Fruit fly (Drosophila melanogaster) whole organism, pupa: ENCODE data around the gene Yif1.

ENCODE experiments used
- CG10348 ChIP-seq: fragments of 200-800 bp; sonication (Bioruptor generic); IDR thresholded peaks from 2 replicates; pipeline ENCODE4 v1.3.6; 2022; ENCODE audit warnings: missing biosample characterization, missing genetic modification characterization
- CG12605 ChIP-seq: fragments of 200-800 bp; sonication (Bioruptor generic); IDR thresholded peaks from 2 replicates; pipeline ENCODE4 v1.3.6; 2022; ENCODE audit warnings: missing biosample characterization, missing genetic modification characterization
- CG15710 ChIP-seq: fragments of 200-800 bp; sonication (Bioruptor generic); optimal IDR thresholded peaks from 2 replicates; lab custom pipeline; 2018; ENCODE audit warnings: missing biosample characterization, mild to moderate bottlenecking, missing genetic modification characterization, moderate library complexity
- CG17806 ChIP-seq: fragments of 200-800 bp; sonication (Bioruptor generic); optimal IDR thresholded peaks from 2 replicates; lab custom pipeline; 2018; ENCODE audit warnings: missing biosample characterization, mild to moderate bottlenecking, missing genetic modification characterization, moderate library complexity
- CG32121 ChIP-seq: fragments of 200-800 bp; sonication (Bioruptor generic); IDR thresholded peaks from 2 replicates; pipeline ENCODE4 v1.3.6; 2022; ENCODE audit warnings: missing biosample characterization, missing genetic modification characterization
- CG34367 ChIP-seq: fragments of 200-800 bp; sonication (Bioruptor generic); optimal IDR thresholded peaks from 2 replicates; lab custom pipeline; 2018; ENCODE audit warnings: missing biosample characterization, mild to moderate bottlenecking, missing genetic modification characterization
- CG8301 ChIP-seq: fragments of 200-800 bp; sonication (Bioruptor generic); optimal IDR thresholded peaks from 2 replicates; lab custom pipeline; 2018; ENCODE audit warnings: missing biosample characterization, mild to moderate bottlenecking, missing genetic modification characterization
- EcR ChIP-seq: fragments of 200-800 bp; sonication (Bioruptor generic); optimal IDR thresholded peaks from 3 replicates; lab custom pipeline; 2019; ENCODE audit warnings: missing biosample characterization, missing genetic modification characterization, mild to moderate bottlenecking, moderate library complexity, missing genetic modification reagents
- Ets98B ChIP-seq: fragments of 200-800 bp; sonication (Bioruptor generic); IDR thresholded peaks from 2 replicates; pipeline ENCODE4 v1.3.6; 2022; ENCODE audit warnings: missing biosample characterization, missing genetic modification characterization
- Pif1A ChIP-seq: fragments of 200-800 bp; sonication (Bioruptor generic); optimal IDR thresholded peaks from 3 replicates; lab custom pipeline; 2016; ENCODE audit warnings: missing biosample characterization, missing genetic modification characterization
- Snoo ChIP-seq: fragments of 200-800 bp; sonication (Bioruptor generic); optimal IDR thresholded peaks from 3 replicates; lab custom pipeline; 2017; ENCODE audit warnings: missing biosample characterization, mild to moderate bottlenecking, missing genetic modification characterization, inconsistent platforms

- TF ChIP-seq CG32121 (no peak), Snoo (no peak), CG15710 (no peak), CG8301 (tag; lab: Kevin White, UChicago) (no peak), Ets98B (GFP tag; lab: Robert Waterston, UW) (no peak), CG12605 (GFP tag; lab: Robert Waterston, UW) (no peak), CG34367 (no peak), EcR (GFP tag; lab: Kevin White, UChicago) (no peak), CG10348 (GFP tag; lab: Robert Waterston, UW) (no peak), Pif1A (GFP tag; lab: Kevin White, UChicago) (no peak), CG17806 (tag; lab: Kevin White, UChicago) (no peak)
Measured at dm6 chr3R:26690197-26690596, 27.5 kb upstream of the Yif1 start.
